Fruit fly (Drosophila melanogaster) whole organism, prepupa: ENCODE results near the gene CG13937.

Source experiments
- Eip75B ChIP-seq: fragments of 200-800 bp; sonication (Bioruptor generic); optimal IDR thresholded peaks from 3 replicates; lab custom pipeline; 2016; ENCODE audit warnings: missing biosample characterization, missing genetic modification characterization
- Hr38 ChIP-seq: sonication (Bioruptor generic); optimal IDR thresholded peaks from 2 replicates; lab custom pipeline; 2016; ENCODE audit warnings: missing biosample characterization, missing genetic modification characterization
- Hr39 ChIP-seq: fragments of 200-800 bp; sonication (Bioruptor generic); optimal IDR thresholded peaks from 2 replicates; lab custom pipeline; 2016; ENCODE audit warnings: missing biosample characterization, missing genetic modification characterization
- Sox14 ChIP-seq: fragments of 200-800 bp; sonication (Bioruptor generic); optimal IDR thresholded peaks from 3 replicates; lab custom pipeline; 2016; ENCODE audit warnings: missing biosample characterization, missing genetic modification characterization

dm6 chr3L:1827809-1828371 is 55.0 kb downstream of the CG13937 start:
- peak; percentile 32 for TF ChIP-seq Eip75B (GFP tag; lab: Kevin White, UChicago)
- no peak for TF ChIP-seq Hr38
- no peak for TF ChIP-seq Sox14 (GFP tag; lab: Kevin White, UChicago)
- peak; percentile 10 for TF ChIP-seq Hr39 (GFP tag; lab: Kevin White, UChicago)
